Worm (Caenorhabditis elegans) whole organism, mixed stage, embryonic: ENCODE data around the gene pkg-2.

Source experiments
- bed-3 ChIP-seq: fragments of 200-800 bp; sonication (Bioruptor generic); optimal IDR thresholded peaks from 3 replicates; lab custom pipeline; 2018; ENCODE audit warnings: mild to moderate bottlenecking, missing genetic modification characterization, moderate library complexity, missing compliant biosample characterization
- blmp-1 ChIP-seq: fragments of 150-350 bp; optimal IDR thresholded peaks from 2 replicates; lab custom pipeline; 2014; ENCODE audit warnings: missing biosample characterization, missing genetic modification characterization
- ceh-39 ChIP-seq: fragments of 150-350 bp; optimal IDR thresholded peaks from 2 replicates; lab custom pipeline; 2014; ENCODE audit warnings: missing biosample characterization, missing genetic modification characterization
- ceh-43 ChIP-seq: fragments of 200-800 bp; sonication (Bioruptor generic); optimal IDR thresholded peaks from 2 replicates; lab custom pipeline; 2018; ENCODE audit warnings: mild to moderate bottlenecking, missing genetic modification characterization, moderate library complexity, missing compliant biosample characterization
- ceh-83 ChIP-seq: fragments of 200-800 bp; sonication (Bioruptor generic); optimal IDR thresholded peaks from 2 replicates; lab custom pipeline; 2018; ENCODE audit warnings: mild to moderate bottlenecking, missing genetic modification characterization, missing compliant biosample characterization
- cnd-1 ChIP-seq: fragments of 200-800 bp; sonication (Bioruptor generic); optimal IDR thresholded peaks from 2 replicates; lab custom pipeline; 2018; ENCODE audit warnings: mild to moderate bottlenecking, missing genetic modification characterization, missing compliant biosample characterization
- drap-1 ChIP-seq: fragments of 200-800 bp; sonication (Bioruptor generic); optimal IDR thresholded peaks from 3 replicates; lab custom pipeline; 2018; ENCODE audit warnings: mild to moderate bottlenecking, missing genetic modification characterization, missing compliant biosample characterization
- elt-1 ChIP-seq: sonication (generic microtip); optimal IDR thresholded peaks from 2 replicates; lab custom pipeline; 2017; ENCODE audit warnings: missing genetic modification characterization, mild to moderate bottlenecking, missing compliant biosample characterization, antibody characterized with exemption, moderate library complexity, borderline replicate concordance; ENCODE audit not compliant: insufficient read depth
- elt-3 ChIP-seq: fragments of 150-350 bp; optimal IDR thresholded peaks from 2 replicates; lab custom pipeline; 2014; ENCODE audit warnings: missing biosample characterization, missing genetic modification characterization
- flh-1 ChIP-seq: fragments of 200-800 bp; sonication (Bioruptor generic); optimal IDR thresholded peaks from 2 replicates; lab custom pipeline; 2018; ENCODE audit warnings: mild to moderate bottlenecking, missing genetic modification characterization, moderate library complexity, missing compliant biosample characterization
- ham-2 ChIP-seq: fragments of 200-800 bp; sonication (Bioruptor generic); optimal IDR thresholded peaks from 2 replicates; lab custom pipeline; 2018; ENCODE audit warnings: mild to moderate bottlenecking, missing genetic modification characterization, missing compliant biosample characterization
- hlh-1 ChIP-seq: fragments of 150-350 bp; optimal IDR thresholded peaks from 2 replicates; lab custom pipeline; 2014; ENCODE audit warnings: missing biosample characterization, missing genetic modification reagents, missing genetic modification characterization
- lin-13 ChIP-seq: fragments of 150-350 bp; optimal IDR thresholded peaks from 2 replicates; lab custom pipeline; 2014; ENCODE audit warnings: missing biosample characterization, missing genetic modification characterization
- lin-32 ChIP-seq: fragments of 200-800 bp; sonication (Bioruptor generic); optimal IDR thresholded peaks from 2 replicates; lab custom pipeline; 2018; ENCODE audit warnings: mild to moderate bottlenecking, missing genetic modification characterization, missing compliant biosample characterization
- lsy-2 ChIP-seq: fragments of 150-350 bp; optimal IDR thresholded peaks from 2 replicates; lab custom pipeline; 2014; ENCODE audit warnings: missing biosample characterization, missing genetic modification characterization
- mab-5 ChIP-seq: fragments of 150-350 bp; optimal IDR thresholded peaks from 2 replicates; lab custom pipeline; 2014; ENCODE audit warnings: missing biosample characterization, missing genetic modification characterization
- mep-1 ChIP-seq: fragments of 150-350 bp; optimal IDR thresholded peaks from 2 replicates; lab custom pipeline; 2017; ENCODE audit warnings: missing biosample characterization, missing genetic modification reagents, missing genetic modification characterization, inconsistent platforms
- mls-2 ChIP-seq: sonication (generic microtip); optimal IDR thresholded peaks from 2 replicates; lab custom pipeline; 2016; ENCODE audit warnings: mild to moderate bottlenecking, missing genetic modification characterization, moderate library complexity, missing compliant biosample characterization
- nhr-12 ChIP-seq: fragments of 150-350 bp; optimal IDR thresholded peaks from 2 replicates; lab custom pipeline; 2014; ENCODE audit warnings: missing biosample characterization, missing genetic modification characterization
- nhr-2 ChIP-seq: fragments of 150-350 bp; optimal IDR thresholded peaks from 2 replicates; lab custom pipeline; 2014; ENCODE audit warnings: missing biosample characterization, missing genetic modification characterization
- nhr-237 ChIP-seq: fragments of 150-350 bp; optimal IDR thresholded peaks from 2 replicates; lab custom pipeline; 2014; ENCODE audit warnings: missing biosample characterization, missing genetic modification characterization
- nhr-76 ChIP-seq: sonication (generic microtip); optimal IDR thresholded peaks from 2 replicates; lab custom pipeline; 2017; ENCODE audit warnings: missing biosample characterization, missing genetic modification characterization
- pha-4 ChIP-seq: fragments of 150-350 bp; optimal IDR thresholded peaks from 2 replicates; lab custom pipeline; 2018; ENCODE audit warnings: missing biosample characterization, missing genetic modification reagents, missing genetic modification characterization
- sem-2 ChIP-seq: fragments of 200-800 bp; sonication (Bioruptor generic); optimal IDR thresholded peaks from 2 replicates; lab custom pipeline; 2018; ENCODE audit warnings: mild to moderate bottlenecking, missing genetic modification characterization, missing compliant biosample characterization
- snpc-4 ChIP-seq: fragments of 150-350 bp; optimal IDR thresholded peaks from 2 replicates; lab custom pipeline; 2014; ENCODE audit warnings: missing biosample characterization, missing genetic modification characterization
- sptf-1 ChIP-seq: sonication (generic microtip); optimal IDR thresholded peaks from 2 replicates; lab custom pipeline; 2017; ENCODE audit warnings: mild to moderate bottlenecking, missing genetic modification characterization, moderate library complexity, missing compliant biosample characterization
- tbx-8 ChIP-seq: fragments of 200-800 bp; sonication (Bioruptor generic); optimal IDR thresholded peaks from 2 replicates; lab custom pipeline; 2018; ENCODE audit warnings: mild to moderate bottlenecking, missing genetic modification characterization, moderate library complexity, missing compliant biosample characterization
- unc-120 ChIP-seq: sonication (generic microtip); optimal IDR thresholded peaks from 2 replicates; lab custom pipeline; 2017; ENCODE audit warnings: missing genetic modification characterization, missing compliant biosample characterization; ENCODE audit not compliant: poor library complexity, severe bottlenecking
- unc-39 ChIP-seq: fragments of 150-350 bp; optimal IDR thresholded peaks from 2 replicates; lab custom pipeline; 2014; ENCODE audit warnings: missing biosample characterization, missing genetic modification characterization
- unc-62 ChIP-seq: fragments of 150-350 bp; optimal IDR thresholded peaks from 2 replicates; lab custom pipeline; 2014; ENCODE audit warnings: missing biosample characterization, missing genetic modification reagents, missing genetic modification characterization
- ztf-11 ChIP-seq: fragments of 150-350 bp; optimal IDR thresholded peaks from 2 replicates; lab custom pipeline; 2014; ENCODE audit warnings: missing biosample characterization, missing genetic modification characterization

pkg-2 gene

ce11 chrIV:8478516-8478915 is 42.2 kb upstream of the pkg-2 start:
- no peak for TF ChIP-seq unc-39
- TF ChIP-seq unc-120, result no peak
- TF ChIP-seq mls-2 (tag; lab: Kevin White, UChicago), result no peak
- TF ChIP-seq blmp-1 (tag; lab: Kevin White, UChicago), result no peak
- no peak for TF ChIP-seq ham-2
- TF ChIP-seq nhr-76 (tag; lab: Kevin White, UChicago), result no peak
- TF ChIP-seq bed-3 (GFP tag; lab: Kevin White, UChicago), result no peak
- no peak for TF ChIP-seq nhr-2 (tag; lab: Kevin White, UChicago)
- TF ChIP-seq pha-4 (tag; lab: Kevin White, UChicago), result no peak
- no peak for TF ChIP-seq hlh-1 (tag; lab: Kevin White, UChicago)
- TF ChIP-seq sptf-1 (tag; lab: Kevin White, UChicago), result no peak
- no peak for TF ChIP-seq elt-3 (tag; lab: Kevin White, UChicago)
- no peak for TF ChIP-seq drap-1 (GFP tag; lab: Kevin White, UChicago)
- TF ChIP-seq snpc-4 (tag; lab: Kevin White, UChicago), result no peak
- TF ChIP-seq sem-2 (GFP tag; lab: Kevin White, UChicago), result no peak
- no peak for TF ChIP-seq ceh-39
- TF ChIP-seq lin-13 (tag; lab: Kevin White, UChicago), result no peak
- no peak for TF ChIP-seq ztf-11
- TF ChIP-seq cnd-1 (tag; lab: Kevin White, UChicago), result no peak

- TF ChIP-seq nhr-2 (tag; lab: Kevin White, UChicago), result no peak
- TF ChIP-seq hlh-1 (tag; lab: Kevin White, UChicago), result no peak
- no peak for TF ChIP-seq lin-13 (tag; lab: Kevin White, UChicago)
- TF ChIP-seq nhr-76 (tag; lab: Kevin White, UChicago), result no peak
- TF ChIP-seq unc-62 (GFP tag; lab: Kevin White, UChicago), result no peak
- no peak for TF ChIP-seq blmp-1 (tag; lab: Kevin White, UChicago)
These were observed 41.3 kb upstream of the pkg-2 start, which contains the start of gene hlh-12 for ce11 chrIV:8479346-8479745. TSS of gene hlh-12 (minus strand) at chrIV:8479446.

DNA sequence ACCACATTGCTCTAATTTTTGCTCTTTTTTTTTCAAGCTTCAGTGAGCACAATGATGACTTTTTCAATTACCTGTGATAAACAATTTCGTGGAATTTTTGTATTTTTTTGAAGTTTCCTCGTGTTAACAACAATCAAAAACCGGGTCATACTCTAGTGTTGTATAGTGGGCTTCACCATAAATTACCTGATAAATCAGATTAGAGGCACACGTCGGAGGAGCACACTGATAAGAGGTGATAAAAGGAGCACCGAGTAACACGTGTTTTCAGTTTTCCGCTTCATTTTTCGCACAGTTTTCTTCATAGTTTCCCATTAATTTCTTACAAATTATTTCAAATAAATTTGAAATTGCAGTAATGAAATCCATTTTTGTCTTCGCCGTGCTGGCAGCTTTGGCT is 39.4 kb upstream of the pkg-2 start, which contains the start of gene spp-8:
spp-8 (plus strand) TSS at position 357 of the 400 bp plus-strand sequence.
- no peak for TF ChIP-seq mep-1 (tag; lab: Kevin White, UChicago)
- no peak for TF ChIP-seq tbx-8 (GFP tag; lab: Kevin White, UChicago)
- no peak for TF ChIP-seq sptf-1 (tag; lab: Kevin White, UChicago)
- no peak for TF ChIP-seq ceh-83 (GFP tag; lab: Kevin White, UChicago)
- no peak for TF ChIP-seq ham-2
- TF ChIP-seq ceh-43 (GFP tag; lab: Kevin White, UChicago), result no peak
- no peak for TF ChIP-seq lin-13 (tag; lab: Kevin White, UChicago)
- no peak for TF ChIP-seq nhr-237
- TF ChIP-seq elt-1 (tag; lab: Kevin White, UChicago), result no peak
- TF ChIP-seq elt-3 (tag; lab: Kevin White, UChicago), result no peak
- TF ChIP-seq mls-2 (tag; lab: Kevin White, UChicago), result no peak
- no peak for TF ChIP-seq snpc-4 (tag; lab: Kevin White, UChicago)
- TF ChIP-seq nhr-76 (tag; lab: Kevin White, UChicago), result no peak
- no peak for TF ChIP-seq unc-39
- TF ChIP-seq ztf-11, result no peak
- no peak for TF ChIP-seq hlh-1 (tag; lab: Kevin White, UChicago)
- TF ChIP-seq mab-5 (tag; lab: Kevin White, UChicago), result no peak

ce11 chrIV:8487183-8487582 is 33.5 kb upstream of the pkg-2 start, which contains the start of gene srlf-3:
TSS of gene srlf-3 (plus strand) at chrIV:8487483.
- TF ChIP-seq sptf-1 (tag; lab: Kevin White, UChicago) (no peak), drap-1 (GFP tag; lab: Kevin White, UChicago) (no peak), elt-3 (tag; lab: Kevin White, UChicago) (no peak), nhr-237 (no peak), flh-1 (no peak), unc-62 (GFP tag; lab: Kevin White, UChicago) (no peak), mls-2 (tag; lab: Kevin White, UChicago) (no peak), nhr-12 (no peak), bed-3 (GFP tag; lab: Kevin White, UChicago) (no peak), snpc-4 (tag; lab: Kevin White, UChicago) (no peak), nhr-2 (tag; lab: Kevin White, UChicago) (no peak), elt-1 (tag; lab: Kevin White, UChicago) (no peak), pha-4 (tag; lab: Kevin White, UChicago) (no peak), sem-2 (GFP tag; lab: Kevin White, UChicago) (no peak), mep-1 (tag; lab: Kevin White, UChicago) (no peak)

DNA sequence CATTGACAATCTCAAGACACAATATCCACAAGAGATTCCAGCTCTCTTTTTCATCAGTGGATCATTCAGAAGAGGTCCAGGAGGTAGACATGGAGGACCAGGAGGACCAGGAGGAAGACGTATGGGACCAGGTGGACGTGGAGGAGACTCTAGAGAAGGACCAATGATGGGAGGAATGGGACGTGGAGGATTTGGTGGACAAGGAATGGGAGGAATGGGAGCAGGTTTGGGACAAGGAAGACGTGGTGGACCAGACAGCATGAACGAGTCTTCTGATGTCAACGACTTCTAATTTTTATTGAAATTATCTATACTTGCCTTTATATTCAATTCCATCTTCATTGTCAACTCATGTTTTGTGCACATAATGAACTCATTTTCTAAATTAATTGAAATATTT is 32.7 kb upstream of the pkg-2 start:
- TF ChIP-seq flh-1, result no peak
- TF ChIP-seq tbx-8 (GFP tag; lab: Kevin White, UChicago), result no peak
- TF ChIP-seq bed-3 (GFP tag; lab: Kevin White, UChicago), result no peak
- no peak for TF ChIP-seq ztf-11
- TF ChIP-seq mls-2 (tag; lab: Kevin White, UChicago), result no peak
- no peak for TF ChIP-seq elt-3 (tag; lab: Kevin White, UChicago)
- TF ChIP-seq snpc-4 (tag; lab: Kevin White, UChicago), result no peak
- TF ChIP-seq lsy-2 (tag; lab: Kevin White, UChicago), result no peak
- no peak for TF ChIP-seq nhr-237
- no peak for TF ChIP-seq lin-32 (GFP tag; lab: Kevin White, UChicago)
- TF ChIP-seq sem-2 (GFP tag; lab: Kevin White, UChicago), result no peak
